Fruit fly (Drosophila melanogaster) whole organism, adult: ENCODE data around the gene Argk1.

Experiments used
- CG11617 ChIP-seq: fragments of 200-800 bp; sonication (Bioruptor generic); optimal IDR thresholded peaks from 2 replicates; lab custom pipeline; 2017; ENCODE audit warnings: mild to moderate bottlenecking, missing biosample characterization, missing genetic modification reagents, missing genetic modification characterization
- CG12768 ChIP-seq: fragments of 200-800 bp; sonication (Bioruptor generic); optimal IDR thresholded peaks from 2 replicates; lab custom pipeline; 2017; ENCODE audit warnings: missing biosample characterization, missing genetic modification characterization, mild to moderate bottlenecking, moderate library complexity, missing genetic modification reagents
- CG14711 ChIP-seq: fragments of 200-800 bp; sonication (Bioruptor generic); optimal IDR thresholded peaks from 2 replicates; lab custom pipeline; 2018; ENCODE audit warnings: missing biosample characterization, mild to moderate bottlenecking, missing genetic modification characterization, moderate library complexity
- CG1620 ChIP-seq: fragments of 200-800 bp; sonication (Bioruptor generic); optimal IDR thresholded peaks from 2 replicates; lab custom pipeline; 2016; ENCODE audit warnings: missing biosample characterization, missing genetic modification characterization
- CG33017 ChIP-seq: fragments of 200-800 bp; sonication (Bioruptor generic); optimal IDR thresholded peaks from 2 replicates; lab custom pipeline; 2018; ENCODE audit warnings: missing biosample characterization, mild to moderate bottlenecking, missing genetic modification characterization, moderate library complexity
- CG5204 ChIP-seq: fragments of 200-800 bp; sonication (Bioruptor generic); optimal IDR thresholded peaks from 2 replicates; lab custom pipeline; 2016; ENCODE audit warnings: missing biosample characterization, missing genetic modification characterization
- CG7045 ChIP-seq: fragments of 200-800 bp; sonication (Bioruptor generic); optimal IDR thresholded peaks from 2 replicates; lab custom pipeline; 2017; ENCODE audit warnings: missing biosample characterization, mild to moderate bottlenecking, missing genetic modification characterization
- CG7101 ChIP-seq: fragments of 200-800 bp; sonication (Bioruptor generic); optimal IDR thresholded peaks from 2 replicates; lab custom pipeline; 2018; ENCODE audit warnings: missing biosample characterization, mild to moderate bottlenecking, missing genetic modification characterization, moderate library complexity
- Clk ChIP-seq: fragments of 200-800 bp; sonication (Bioruptor generic); optimal IDR thresholded peaks from 2 replicates; lab custom pipeline; 2017; ENCODE audit warnings: missing biosample characterization, missing genetic modification characterization
- Crg-1 ChIP-seq: fragments of 200-800 bp; sonication (Bioruptor generic); optimal IDR thresholded peaks from 2 replicates; lab custom pipeline; 2016; ENCODE audit warnings: missing biosample characterization, missing genetic modification characterization
- Hr96 ChIP-seq: fragments of 200-800 bp; sonication (Bioruptor generic); optimal IDR thresholded peaks from 2 replicates; lab custom pipeline; 2016; ENCODE audit warnings: missing biosample characterization, missing genetic modification characterization
- Mnt ChIP-seq: fragments of 200-800 bp; sonication (Bioruptor generic); optimal IDR thresholded peaks from 2 replicates; lab custom pipeline; 2016; ENCODE audit warnings: missing biosample characterization, mild to moderate bottlenecking, missing genetic modification characterization
- bab1 ChIP-seq: fragments of 200-800 bp; sonication (Bioruptor generic); optimal IDR thresholded peaks from 3 replicates; lab custom pipeline; 2019; ENCODE audit warnings: missing biosample characterization, mild to moderate bottlenecking, missing genetic modification characterization, moderate library complexity
- cic ChIP-seq: fragments of 200-800 bp; sonication (Bioruptor generic); optimal IDR thresholded peaks from 2 replicates; lab custom pipeline; 2017; ENCODE audit warnings: missing biosample characterization, mild to moderate bottlenecking, missing genetic modification characterization, moderate library complexity
- cnc ChIP-seq, 2 experiments: fragments of >200 bp; optimal IDR thresholded peaks; 2 replicates each; lab custom pipeline; 2017
- kay ChIP-seq: fragments of 200-800 bp; sonication (Bioruptor generic); peaks from one replicate; lab custom pipeline; 2016; ENCODE audit warnings: missing biosample characterization, missing genetic modification characterization, borderline replicate concordance
- ovo ChIP-seq: fragments of 200-800 bp; sonication (Bioruptor generic); optimal IDR thresholded peaks from 2 replicates; lab custom pipeline; 2016; ENCODE audit warnings: missing biosample characterization, missing genetic modification characterization
- pad ChIP-seq: fragments of 200-800 bp; sonication (Bioruptor generic); optimal IDR thresholded peaks from 3 replicates; lab custom pipeline; 2017; ENCODE audit warnings: missing biosample characterization, missing genetic modification characterization, mild to moderate bottlenecking, moderate library complexity, missing genetic modification reagents
- tj ChIP-seq: fragments of 200-800 bp; sonication (Bioruptor generic); optimal IDR thresholded peaks from 3 replicates; lab custom pipeline; 2017; ENCODE audit warnings: missing biosample characterization, mild to moderate bottlenecking, missing genetic modification characterization, moderate library complexity
- toe ChIP-seq: fragments of 200-800 bp; sonication (Bioruptor generic); optimal IDR thresholded peaks from 2 replicates; lab custom pipeline; 2016; ENCODE audit warnings: missing biosample characterization, missing genetic modification characterization

Argk1 gene

dm6 chr3L:9092356-9093103 lies 26.7 kb upstream of the Argk1 start, which contains the start of gene CG32032:
CG32032 (plus strand) TSS chr3L:9093053.
- TF ChIP-seq CG1620 (GFP tag; lab: Kevin White, UChicago) (no peak), Mnt (GFP tag; lab: Kevin White, UChicago) (no peak), CG5204 (GFP tag; lab: Kevin White, UChicago) (peak; percentile 39), kay (no peak), Clk (no peak), toe (GFP tag; lab: Kevin White, UChicago) (peak; percentile 27), CG7045 (GFP tag; lab: Kevin White, UChicago) (no peak), CG7101 (tag; lab: Kevin White, UChicago) (peak; percentile 25), CG11617 (GFP tag; lab: Kevin White, UChicago) (peak; percentile 21), ovo (no peak), bab1 (GFP tag; lab: Kevin White, UChicago) (no peak), CG14711 (tag; lab: Kevin White, UChicago) (peak; percentile 14), Hr96 (GFP tag; lab: Kevin White, UChicago) (no peak), CG33017 (tag; lab: Kevin White, UChicago) (peak; percentile 38)

dm6 chr3L:9074882-9075281 lies 9.1 kb upstream of the Argk1 start:
- TF ChIP-seq toe (GFP tag; lab: Kevin White, UChicago) (no peak), bab1 (GFP tag; lab: Kevin White, UChicago) (no peak), CG1620 (GFP tag; lab: Kevin White, UChicago) (no peak), CG7045 (GFP tag; lab: Kevin White, UChicago) (no peak), CG5204 (GFP tag; lab: Kevin White, UChicago) (no peak), CG11617 (GFP tag; lab: Kevin White, UChicago) (no peak)

- TF ChIP-seq kay (peak; percentile 85), CG11617 (GFP tag; lab: Kevin White, UChicago) (no peak), cic (GFP tag; lab: Kevin White, UChicago) (peak; percentile 22), Hr96 (GFP tag; lab: Kevin White, UChicago) (no peak), bab1 (GFP tag; lab: Kevin White, UChicago) (no peak)
Measured at dm6 chr3L:9074285-9074684, 8.5 kb upstream of the Argk1 start, which contains the start of gene teq. teq (plus strand) TSS chr3L:9074643.

DNA sequence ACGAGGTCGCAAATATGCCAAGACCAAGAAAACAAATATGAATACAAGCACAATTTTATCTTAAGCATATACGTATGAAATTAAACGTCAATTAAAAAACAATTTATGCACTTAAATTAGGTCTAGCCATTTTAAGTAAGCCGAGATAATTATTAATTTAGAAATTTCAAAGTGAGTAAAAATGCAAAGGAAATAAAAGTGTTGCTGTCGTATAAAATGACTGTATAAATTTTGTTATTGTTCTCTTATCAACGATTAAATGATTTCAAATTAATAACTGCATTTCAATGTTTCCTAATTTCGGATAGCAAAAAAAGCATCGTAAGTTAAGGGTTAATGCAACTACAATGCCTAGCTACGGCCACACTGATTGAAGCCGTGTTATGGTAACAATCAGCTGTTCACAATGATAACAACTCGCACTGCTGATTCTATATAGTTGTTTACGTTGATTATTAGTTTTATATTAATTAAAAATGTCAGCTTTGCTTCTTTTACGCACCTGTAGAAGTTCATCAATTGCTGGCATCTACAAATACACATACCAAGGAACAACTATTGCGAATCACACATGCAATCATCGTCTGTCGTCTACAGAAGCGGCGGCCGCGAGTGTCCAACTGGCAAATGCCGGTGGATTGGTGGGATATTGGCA lies 7.0 kb upstream of the Argk1 start, which contains the start of the genes CG4911 and CG4942:
Gene CG4911, minus strand, starts transcription at position 1 of the 655 bp plus-strand sequence.
Gene CG4942, plus strand, starts transcription at position 375 of the 655 bp plus-strand sequence.
- TF ChIP-seq kay (no peak), cic (GFP tag; lab: Kevin White, UChicago) (peak; percentile 57), toe (GFP tag; lab: Kevin White, UChicago) (peak; percentile 28), CG33017 (tag; lab: Kevin White, UChicago) (no peak), CG12768 (peak; percentile 46), CG7045 (GFP tag; lab: Kevin White, UChicago) (peak; percentile 74), CG5204 (GFP tag; lab: Kevin White, UChicago) (peak; percentile 63), CG1620 (GFP tag; lab: Kevin White, UChicago) (peak; percentile 73), ovo (peak; percentile 26), Hr96 (GFP tag; lab: Kevin White, UChicago) (peak; percentile 76), CG11617 (GFP tag; lab: Kevin White, UChicago) (peak; percentile 46), bab1 (GFP tag; lab: Kevin White, UChicago) (no peak), CG7101 (tag; lab: Kevin White, UChicago) (peak; percentile 56), Crg-1 (peak; percentile 66), Mnt (GFP tag; lab: Kevin White, UChicago) (peak; percentile 4), CG14711 (tag; lab: Kevin White, UChicago) (peak; percentile 62), tj (GFP tag; lab: Kevin White, UChicago) (peak; percentile 32), pad (GFP tag; lab: Kevin White, UChicago) (no peak), Clk (peak; percentile 45), cnc (optimal IDR thresholded peaks at IDR 0.05; lab: Kevin White, UChicago) (no peak)

dm6 chr3L:9072062-9072730 lies 6.4 kb upstream of the Argk1 start:
- peak; percentile 18 for TF ChIP-seq toe (GFP tag; lab: Kevin White, UChicago)
- TF ChIP-seq CG12768 = peak; percentile 48
- peak; percentile 51 for TF ChIP-seq Hr96 (GFP tag; lab: Kevin White, UChicago)
- TF ChIP-seq cnc (optimal IDR thresholded peaks at IDR 0.05; lab: Kevin White, UChicago) = no peak
- TF ChIP-seq CG7101 (tag; lab: Kevin White, UChicago) = peak; percentile 11
- peak; percentile 38 for TF ChIP-seq CG33017 (tag; lab: Kevin White, UChicago)
- no peak for TF ChIP-seq Clk
- no peak for TF ChIP-seq bab1 (GFP tag; lab: Kevin White, UChicago)
- TF ChIP-seq pad (GFP tag; lab: Kevin White, UChicago) = peak; percentile 91
- TF ChIP-seq CG5204 (GFP tag; lab: Kevin White, UChicago) = no peak
- peak; percentile 25 for TF ChIP-seq CG7045 (GFP tag; lab: Kevin White, UChicago)
- TF ChIP-seq ovo = peak; percentile 42
- TF ChIP-seq cic (GFP tag; lab: Kevin White, UChicago) = peak; percentile 45
- peak; percentile 92 for TF ChIP-seq kay
- TF ChIP-seq CG14711 (tag; lab: Kevin White, UChicago) = no peak
- peak; percentile 48 for TF ChIP-seq Mnt (GFP tag; lab: Kevin White, UChicago)
- TF ChIP-seq CG11617 (GFP tag; lab: Kevin White, UChicago) = peak; percentile 61
